Fruit fly (Drosophila melanogaster) whole organism, embryonic: ENCODE results near the gene arg.

ENCODE experiments used
- CG12391 ChIP-seq: fragments of 200-800 bp; sonication (Bioruptor generic); optimal IDR thresholded peaks from 3 replicates; lab custom pipeline; 2018; ENCODE audit warnings: missing biosample characterization, mild to moderate bottlenecking, missing genetic modification characterization, moderate library complexity
- CG4360 ChIP-seq: fragments of 200-800 bp; sonication (Bioruptor generic); IDR thresholded peaks from 2 replicates; pipeline ENCODE4 v1.3.6; 2022; ENCODE audit warnings: missing biosample characterization, missing genetic modification characterization
- CG7963 ChIP-seq: fragments of 200-800 bp; sonication (Bioruptor generic); IDR thresholded peaks from 3 replicates; pipeline ENCODE4 v1.3.6; 2022; ENCODE audit warnings: missing biosample characterization, missing genetic modification characterization; ENCODE audit not compliant: partially characterized antibody
- CTCF ChIP-seq: fragments of 200-800 bp; sonication (Bioruptor generic); optimal IDR thresholded peaks from 2 replicates; lab custom pipeline; 2017; ENCODE audit warnings: missing biosample characterization, mild to moderate bottlenecking, missing genetic modification characterization, moderate library complexity
- NC2β ChIP-seq: fragments of 200-800 bp; sonication (Bioruptor generic); optimal IDR thresholded peaks from 2 replicates; lab custom pipeline; 2016; ENCODE audit warnings: missing biosample characterization, missing genetic modification characterization
- bab2 ChIP-seq: fragments of 200-800 bp; sonication (Bioruptor generic); optimal IDR thresholded peaks from 2 replicates; lab custom pipeline; 2016; ENCODE audit warnings: missing biosample characterization, missing genetic modification characterization
- rib ChIP-seq: fragments of 200-800 bp; sonication (Bioruptor generic); IDR thresholded peaks from 2 replicates; pipeline ENCODE4 v1.3.6; 2022; ENCODE audit warnings: missing biosample characterization, missing genetic modification characterization
- slbo ChIP-seq: fragments of 200-800 bp; sonication (Bioruptor generic); IDR thresholded peaks from 2 replicates; pipeline ENCODE4 v1.3.6; 2022; ENCODE audit warnings: missing biosample characterization, missing genetic modification characterization
- vnd ChIP-seq: fragments of 200-800 bp; sonication (Bioruptor generic); IDR thresholded peaks from 3 replicates; pipeline ENCODE4 v1.3.6; 2022; ENCODE audit warnings: missing biosample characterization, missing genetic modification characterization; ENCODE audit not compliant: partially characterized antibody

DNA sequence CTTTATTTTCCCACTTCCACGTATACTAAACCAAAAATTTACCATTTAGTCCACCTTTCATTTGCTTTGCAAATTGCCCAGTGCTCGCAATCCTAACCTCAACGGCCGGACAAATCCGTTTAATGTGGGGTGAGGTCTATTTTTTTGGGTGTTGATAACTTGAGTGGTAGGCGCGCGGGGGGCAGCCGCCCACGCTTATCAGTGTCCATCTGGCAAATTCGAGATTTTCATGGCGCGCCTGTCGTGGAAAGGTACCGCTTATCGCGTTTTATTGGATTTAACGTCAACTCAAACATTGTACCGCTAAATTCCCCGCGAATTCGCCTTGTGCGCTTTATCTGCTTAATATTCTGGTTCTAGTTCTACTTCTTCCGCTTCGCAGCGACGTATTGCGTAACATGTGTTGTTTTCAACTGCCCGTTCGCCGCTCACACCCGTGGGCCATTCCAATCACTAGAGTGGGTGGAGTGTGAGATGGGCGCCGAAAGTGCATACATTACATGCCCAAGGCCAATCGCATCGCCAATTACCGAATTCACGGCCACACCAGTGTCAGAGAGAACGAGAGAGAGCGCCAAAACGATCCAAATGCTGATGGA lies 16.4 kb upstream of the arg start:
- TF ChIP-seq CG4360 (GFP tag; lab: Robert Waterston, UW): no peak
- no peak for TF ChIP-seq vnd (GFP tag; lab: Robert Waterston, UW)
- TF ChIP-seq rib: no peak
- no peak for TF ChIP-seq CG12391 (tag; lab: Kevin White, UChicago)
- no peak for TF ChIP-seq bab2 (GFP tag; lab: Kevin White, UChicago)
- TF ChIP-seq CTCF (GFP tag; lab: Kevin White, UChicago): no peak
- no peak for TF ChIP-seq slbo (GFP tag; lab: Robert Waterston, UW)
- TF ChIP-seq NC2β (GFP tag; lab: Kevin White, UChicago): no peak
- no peak for TF ChIP-seq CG7963 (GFP tag; lab: Robert Waterston, UW)
